Worm (Caenorhabditis elegans): Measurements from ENCODE around the gene math-38.

math-38 gene

ce11 chrII:1603049-1603448 lies 23.3 kb upstream of the math-38 start:
- TF ChIP-seq nhr-67 (tag; optimal IDR thresholded peaks at IDR 0.05): no peak
- TF ChIP-seq tbx-2 (tag; optimal IDR thresholded peaks at IDR 0.05): no peak
- no peak for TF ChIP-seq nhr-76 (tag; optimal IDR thresholded peaks at IDR 0.05)
- no peak for TF ChIP-seq R02D3.7 (tag; optimal IDR thresholded peaks at IDR 0.05)
- TF ChIP-seq pha-4 (tag; optimal IDR thresholded peaks at IDR 0.05): no peak
- no peak for TF ChIP-seq ama-1 (optimal IDR thresholded peaks at IDR 0.05)
- TF ChIP-seq ceh-16 (tag; optimal IDR thresholded peaks at IDR 0.05): no peak

ce11 chrII:1601507-1601906 lies 21.7 kb upstream of the math-38 start, which contains the start of gene bath-47:
Gene bath-47, plus strand, starts transcription at chrII:1601811.
- TF ChIP-seq elt-2 (tag; optimal IDR thresholded peaks at IDR 0.05) (peak; percentile 59), pqm-1 (tag; optimal IDR thresholded peaks at IDR 0.05) (peak; percentile 36), pha-4 (tag; optimal IDR thresholded peaks at IDR 0.05) (no peak)

ce11 chrII:1600661-1601060 lies 20.9 kb upstream of the math-38 start, which contains the start of gene bath-26:
Gene bath-26, minus strand, starts transcription at chrII:1600761.
- no peak for TF ChIP-seq elt-3 (tag; optimal IDR thresholded peaks at IDR 0.05)
- no peak for TF ChIP-seq lin-39 (tag; optimal IDR thresholded peaks at IDR 0.05)
- TF ChIP-seq pha-4 (tag; optimal IDR thresholded peaks at IDR 0.05): no peak
- no peak for TF ChIP-seq ceh-9 (tag; optimal IDR thresholded peaks at IDR 0.05)
- no peak for TF ChIP-seq nhr-28 (tag; optimal IDR thresholded peaks at IDR 0.05)
- TF ChIP-seq elt-2 (tag; optimal IDR thresholded peaks at IDR 0.05): no peak
- no peak for TF ChIP-seq egl-5 (tag; optimal IDR thresholded peaks at IDR 0.05)
- no peak for TF ChIP-seq elt-1 (tag; optimal IDR thresholded peaks at IDR 0.05)
- TF ChIP-seq jun-1 (tag; optimal IDR thresholded peaks at IDR 0.05): no peak
- no peak for TF ChIP-seq fkh-2 (tag; optimal IDR thresholded peaks at IDR 0.05)

DNA sequence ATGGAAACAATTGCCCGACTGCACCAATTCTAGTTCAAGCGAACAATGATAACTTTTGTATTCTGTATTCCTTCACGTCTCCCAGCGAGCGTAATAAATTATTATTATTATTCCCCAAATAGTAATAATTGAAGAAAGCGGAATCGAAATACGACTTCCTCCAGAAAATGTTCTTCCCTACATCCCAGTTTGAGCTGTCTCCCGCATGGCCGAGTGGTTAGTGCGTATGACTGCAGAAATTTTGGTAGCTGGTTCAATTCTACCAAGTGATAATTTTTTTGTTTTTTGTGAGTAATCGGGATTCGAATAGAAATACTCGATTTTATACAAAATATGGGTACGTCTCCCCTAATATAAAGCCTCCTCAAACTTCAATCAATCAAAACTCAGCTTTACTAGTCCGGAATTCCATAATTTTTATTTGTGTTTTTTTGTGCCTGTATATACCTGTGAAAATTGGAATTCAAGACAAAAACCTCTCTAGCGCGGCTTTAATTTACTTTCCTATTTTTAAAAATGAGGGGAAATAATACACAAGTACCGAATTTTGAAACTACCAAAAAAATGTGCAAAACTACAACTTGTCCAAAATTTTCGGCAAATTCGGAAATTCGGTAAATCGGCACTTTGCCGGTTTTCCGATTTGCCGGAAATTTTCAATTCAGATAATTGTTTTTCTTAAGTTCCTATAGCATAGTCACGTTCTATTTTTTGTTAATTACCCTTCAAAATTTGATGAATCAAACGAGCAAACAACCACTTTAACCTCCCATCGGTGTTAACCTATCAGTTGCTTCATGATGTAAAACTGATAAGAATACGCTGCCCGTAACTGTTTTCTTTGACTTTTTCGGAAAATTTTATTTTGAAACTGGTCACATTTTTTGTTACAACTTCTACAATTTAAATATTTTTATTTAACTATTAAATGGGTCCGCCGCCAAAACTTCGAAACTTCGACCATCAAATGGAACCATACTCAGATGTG lies 17.6 kb upstream of the math-38 start, which contains the start of gene bath-46:
Gene bath-46 (plus strand): TSS at position 806 of the 988 bp plus-strand sequence.
- TF ChIP-seq elt-2 (tag; optimal IDR thresholded peaks at IDR 0.05) (peak; percentile 73), pqm-1 (tag; optimal IDR thresholded peaks at IDR 0.05) (peak; percentile 49), ceh-82 (tag; optimal IDR thresholded peaks at IDR 0.05) (no peak)

ce11 chrII:1595137-1595536 lies 15.4 kb upstream of the math-38 start, which contains the start of gene clec-20:
Gene clec-20, minus strand, starts transcription at chrII:1595237.
- TF ChIP-seq nhr-23 (tag; optimal IDR thresholded peaks at IDR 0.05): no peak
- TF ChIP-seq lsy-12 (tag; optimal IDR thresholded peaks at IDR 0.05): no peak
- TF ChIP-seq elt-2 (tag; optimal IDR thresholded peaks at IDR 0.05): no peak
- no peak for TF ChIP-seq sea-2 (GFP tag; optimal IDR thresholded peaks at IDR 0.05)
- no peak for TF ChIP-seq ama-1 (optimal IDR thresholded peaks at IDR 0.05)
- no peak for TF ChIP-seq nhr-12 (tag; optimal IDR thresholded peaks at IDR 0.05)
- no peak for TF ChIP-seq nhr-77 (tag; optimal IDR thresholded peaks at IDR 0.05)
- TF ChIP-seq ztf-4 (tag; optimal IDR thresholded peaks at IDR 0.05): no peak
- TF ChIP-seq tbx-2 (tag; optimal IDR thresholded peaks at IDR 0.05): no peak
- TF ChIP-seq fkh-2 (tag; optimal IDR thresholded peaks at IDR 0.05): no peak
- TF ChIP-seq unc-39 (tag; optimal IDR thresholded peaks at IDR 0.05): no peak
- TF ChIP-seq egl-5 (tag; optimal IDR thresholded peaks at IDR 0.05): no peak
- no peak for TF ChIP-seq unc-62 (GFP tag; optimal IDR thresholded peaks at IDR 0.05)
- no peak for TF ChIP-seq mml-1 (tag; optimal IDR thresholded peaks at IDR 0.05)

- no peak for TF ChIP-seq elt-2 (tag; optimal IDR thresholded peaks at IDR 0.05)
- no peak for TF ChIP-seq pqm-1 (tag; optimal IDR thresholded peaks at IDR 0.05)
- no peak for TF ChIP-seq mdl-1 (tag; optimal IDR thresholded peaks at IDR 0.05)
- no peak for TF ChIP-seq egl-27 (tag; optimal IDR thresholded peaks at IDR 0.05)
- no peak for TF ChIP-seq nhr-76 (tag; optimal IDR thresholded peaks at IDR 0.05)
- no peak for TF ChIP-seq nhr-67 (tag; optimal IDR thresholded peaks at IDR 0.05)
- no peak for TF ChIP-seq snpc-4 (tag; optimal IDR thresholded peaks at IDR 0.05)
- no peak for TF ChIP-seq pha-4 (tag; optimal IDR thresholded peaks at IDR 0.05)
- no peak for TF ChIP-seq aly-2 (tag; optimal IDR thresholded peaks at IDR 0.05)
- TF ChIP-seq nhr-23 (tag; optimal IDR thresholded peaks at IDR 0.05): no peak
- no peak for TF ChIP-seq lsy-12 (tag; optimal IDR thresholded peaks at IDR 0.05)
- no peak for TF ChIP-seq nhr-237 (tag; optimal IDR thresholded peaks at IDR 0.05)
Measured at ce11 chrII:1589845-1590244, 10.1 kb upstream of the math-38 start, which contains the start of gene T07H3.7. Gene T07H3.7, minus strand, starts transcription at chrII:1589945.
